Worm (Caenorhabditis elegans) whole organism, late embryonic: ENCODE measurements around the gene ZK228.1.

Experiments
- ceh-14 ChIP-seq: sonication (generic microtip); optimal IDR thresholded peaks from 2 replicates; lab custom pipeline; 2016; ENCODE audit warnings: missing genotype, missing genetic modification characterization, missing compliant biosample characterization
- ceh-30 ChIP-seq: fragments of 150-350 bp; optimal IDR thresholded peaks from 2 replicates; lab custom pipeline; 2014; ENCODE audit warnings: missing biosample characterization, missing genetic modification characterization
- che-1 ChIP-seq: sonication (generic microtip); optimal IDR thresholded peaks from 2 replicates; lab custom pipeline; 2016; ENCODE audit warnings: mild to moderate bottlenecking, missing genetic modification characterization, missing compliant biosample characterization
- ets-4 ChIP-seq: sonication (generic microtip); optimal IDR thresholded peaks from 2 replicates; lab custom pipeline; 2016; ENCODE audit warnings: missing genetic modification characterization, missing compliant biosample characterization
- nhr-11 ChIP-seq: fragments of 150-350 bp; optimal IDR thresholded peaks from 2 replicates; lab custom pipeline; 2014; ENCODE audit warnings: missing biosample characterization, missing genetic modification characterization
- nhr-232 ChIP-seq: sonication (generic microtip); optimal IDR thresholded peaks from 2 replicates; lab custom pipeline; 2016; ENCODE audit warnings: missing genetic modification characterization, missing compliant biosample characterization

- TF ChIP-seq nhr-11 = no peak
- no peak for TF ChIP-seq ceh-30 (tag; lab: Kevin White, UChicago)
- no peak for TF ChIP-seq ets-4 (tag; lab: Kevin White, UChicago)
- no peak for TF ChIP-seq che-1
- TF ChIP-seq nhr-232 = no peak
- TF ChIP-seq ceh-14 (tag; lab: Kevin White, UChicago) = no peak
Measured at ce11 chrV:18414051-18414450, 30.2 kb upstream of the ZK228.1 start, which contains the start of gene txt-8.
